Worm (Caenorhabditis elegans): ENCODE measurements around the gene larp-1.

- TF ChIP-seq ztf-3 (GFP tag; optimal IDR thresholded peaks at IDR 0.05): no peak
- no peak for TF ChIP-seq him-1 (tag; optimal IDR thresholded peaks at IDR 0.05)
- TF ChIP-seq K11D2.4 (GFP tag; IDR thresholded peaks at IDR 0.05): no peak
- TF ChIP-seq aptf-3 (GFP tag; IDR thresholded peaks at IDR 0.05): no peak
- no peak for TF ChIP-seq ceh-91 (GFP tag; IDR thresholded peaks at IDR 0.05)
- no peak for TF ChIP-seq B0019.2 (GFP tag; conservative IDR thresholded peaks at IDR 0.05)
- no peak for TF ChIP-seq nfyb-1 (GFP tag; IDR thresholded peaks at IDR 0.05)
- TF ChIP-seq madf-3 (GFP tag; IDR thresholded peaks at IDR 0.05): no peak
- no peak for TF ChIP-seq Y56A3A.18 (GFP tag; IDR thresholded peaks at IDR 0.05)
- TF ChIP-seq rec-8 (tag; optimal IDR thresholded peaks at IDR 0.05): no peak
- TF ChIP-seq F33H1.4 (GFP tag; IDR thresholded peaks at IDR 0.05): no peak
- no peak for TF ChIP-seq hlh-26 (GFP tag; conservative IDR thresholded peaks at IDR 0.05)
Measured at ce11 chrIII:5006881-5007280, 10.6 kb downstream of the larp-1 start, which contains the start of gene R144.12.
